ENCODE assay signal across 1 fruit fly cellular context in the genomic region with DNA sequence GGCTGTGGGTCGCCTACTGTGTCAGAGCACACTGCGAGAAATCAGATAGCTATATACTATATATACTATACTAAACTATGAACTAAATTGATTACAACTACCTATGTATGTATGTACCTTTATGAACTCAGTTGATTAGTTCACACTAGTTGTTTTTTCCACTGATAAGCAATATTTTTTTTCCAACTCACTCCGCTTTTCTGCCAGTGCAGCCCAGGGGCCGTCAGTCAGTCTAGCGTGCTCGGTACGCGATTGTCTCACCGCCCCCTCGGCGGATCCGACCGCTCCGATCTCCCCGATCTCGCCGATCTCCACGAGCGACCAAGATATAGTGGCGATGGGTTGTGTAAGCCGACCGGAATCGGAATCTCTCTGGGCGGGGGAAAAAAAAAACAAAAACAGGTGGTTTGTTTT.
TF ChIP-seq lines count a peak whose summit lies in the region.

No protein-coding gene starts in this region.

TF ChIP-seq in whole organism, embryonic, 481 proteins besides CTCF, POLR2A, EP300 and RAD21 (continued from another document and continues in another):
- TF ChIP-seq CG10321 (GFP tag; IDR thresholded peaks at IDR 0.05; lab: Robert Waterston, UW): peak; percentile 42; the same call in 1 of the 2 replicates
- peak; percentile 64 for TF ChIP-seq Jarid2 (GFP tag; optimal IDR thresholded peaks at IDR 0.05; lab: Kevin White, UChicago)
- TF ChIP-seq D19B (GFP tag; optimal IDR thresholded peaks at IDR 0.05; lab: Kevin White, UChicago): peak; percentile 69
- TF ChIP-seq tx (GFP tag; optimal IDR thresholded peaks at IDR 0.05; lab: Kevin White, UChicago): peak; percentile 46
- TF ChIP-seq jigr1 (GFP tag; IDR thresholded peaks at IDR 0.05; lab: Robert Waterston, UW): peak; percentile 57; the same call in 1 of the 3 replicates
- TF ChIP-seq CG1529 (GFP tag; optimal IDR thresholded peaks at IDR 0.05; lab: Kevin White, UChicago): peak; percentile 44
- TF ChIP-seq CG14667 (GFP tag; IDR thresholded peaks at IDR 0.05; lab: Robert Waterston, UW): peak; percentile 77
- peak; percentile 77; the same call in 2 of the 3 replicates for TF ChIP-seq croc (GFP tag; conservative IDR thresholded peaks at IDR 0.05; lab: Robert Waterston, UW)
- no peak for TF ChIP-seq Kr (GFP tag; optimal IDR thresholded peaks at IDR 0.05; lab: Kevin White, UChicago)
- TF ChIP-seq slp2 (GFP tag; optimal IDR thresholded peaks at IDR 0.05; lab: Kevin White, UChicago): peak; percentile 37
- peak; percentile 76 for TF ChIP-seq otp (GFP tag; IDR thresholded peaks at IDR 0.05; lab: Robert Waterston, UW)
- TF ChIP-seq ind (GFP tag; optimal IDR thresholded peaks at IDR 0.05; lab: Kevin White, UChicago): peak; percentile 84
- peak; percentile 62 for TF ChIP-seq Six4 (GFP tag; optimal IDR thresholded peaks at IDR 0.05; lab: Kevin White, UChicago)
- peak; percentile 88 for TF ChIP-seq CG8924 (tag; optimal IDR thresholded peaks at IDR 0.05; lab: Kevin White, UChicago)
- no peak for TF ChIP-seq Opbp (GFP tag; IDR thresholded peaks at IDR 0.05; lab: Robert Waterston, UW; ENCODE audit: partially characterized antibody)
- TF ChIP-seq CG17328 (GFP tag; IDR thresholded peaks at IDR 0.05; lab: Robert Waterston, UW): peak; percentile 77
- peak; percentile 60 for TF ChIP-seq Antp (GFP tag; optimal IDR thresholded peaks at IDR 0.05; lab: Kevin White, UChicago)
- TF ChIP-seq kay (GFP tag; optimal IDR thresholded peaks at IDR 0.05; lab: Kevin White, UChicago): peak; percentile 75
- TF ChIP-seq CG3838 (GFP tag; optimal IDR thresholded peaks at IDR 0.05; lab: Kevin White, UChicago): peak; percentile 23
- peak; percentile 74 for TF ChIP-seq odd (GFP tag; optimal IDR thresholded peaks at IDR 0.05; lab: Kevin White, UChicago)
- peak in 1 of 2 experiments; percentile 32 for TF ChIP-seq Hr78 (GFP tag; optimal IDR thresholded peaks at IDR 0.05; lab: Kevin White, UChicago)
- peak; percentile 84 for TF ChIP-seq Oaz (GFP tag; IDR thresholded peaks at IDR 0.05; lab: Robert Waterston, UW)
- peak; percentile 95 for TF ChIP-seq Drgx (GFP tag; IDR thresholded peaks at IDR 0.05; lab: Robert Waterston, UW)
- TF ChIP-seq org-1 (GFP tag; optimal IDR thresholded peaks at IDR 0.05; lab: Kevin White, UChicago): peak; percentile 84
- TF ChIP-seq Nf-YA (GFP tag; IDR thresholded peaks at IDR 0.05; lab: Robert Waterston, UW): peak; percentile 88
- TF ChIP-seq CG7271 (tag; optimal IDR thresholded peaks at IDR 0.05; lab: Kevin White, UChicago): peak; percentile 2
- 0 out of 4 replicates have a peak, but pooled peaks have one; percentile 22 for TF ChIP-seq chinmo (GFP tag; IDR thresholded peaks at IDR 0.05; lab: Robert Waterston, UW; ENCODE audit: partially characterized antibody)
- peak; percentile 91 for TF ChIP-seq gem (tag; optimal IDR thresholded peaks at IDR 0.05; lab: Kevin White, UChicago)
- TF ChIP-seq chm (GFP tag; IDR thresholded peaks at IDR 0.05; lab: Robert Waterston, UW): peak; percentile 83
- peak; percentile 5 for TF ChIP-seq ash1 (GFP tag; optimal IDR thresholded peaks at IDR 0.05; lab: Kevin White, UChicago)
- TF ChIP-seq ac (GFP tag; optimal IDR thresholded peaks at IDR 0.05; lab: Kevin White, UChicago): no peak
- TF ChIP-seq CG10654 (GFP tag; optimal IDR thresholded peaks at IDR 0.05; lab: Kevin White, UChicago): peak; percentile 71
- peak; percentile 81 for TF ChIP-seq PHDP (tag; optimal IDR thresholded peaks at IDR 0.05; lab: Kevin White, UChicago)
- peak; percentile 73 for TF ChIP-seq Ravus (GFP tag; IDR thresholded peaks at IDR 0.05; lab: Robert Waterston, UW)
- TF ChIP-seq CG11456 (GFP tag; IDR thresholded peaks at IDR 0.05; lab: Robert Waterston, UW): peak; percentile 92
- peak; percentile 90 for TF ChIP-seq row (GFP tag; IDR thresholded peaks at IDR 0.05; lab: Robert Waterston, UW)
- peak; percentile 71 for TF ChIP-seq ems (GFP tag; optimal IDR thresholded peaks at IDR 0.05; lab: Kevin White, UChicago)
- TF ChIP-seq dmrt99B (tag; optimal IDR thresholded peaks at IDR 0.05; lab: Kevin White, UChicago): peak; percentile 89
- no peak for TF ChIP-seq corto (GFP tag; optimal IDR thresholded peaks at IDR 0.05; lab: Kevin White, UChicago)
- peak; percentile 96 for TF ChIP-seq CG32532 (GFP tag; IDR thresholded peaks at IDR 0.05; lab: Robert Waterston, UW)
- TF ChIP-seq gcm (GFP tag; optimal IDR thresholded peaks at IDR 0.05; lab: Kevin White, UChicago): peak; percentile 64
- TF ChIP-seq D (optimal IDR thresholded peaks at IDR 0.05; lab: Kevin White, UChicago): no peak
- peak; percentile 70 for TF ChIP-seq D (GFP tag; optimal IDR thresholded peaks at IDR 0.05; lab: Kevin White, UChicago)
- peak; percentile 92 for TF ChIP-seq CG11247 (GFP tag; IDR thresholded peaks at IDR 0.05; lab: Robert Waterston, UW)
- TF ChIP-seq pzg (GFP tag; optimal IDR thresholded peaks at IDR 0.05; lab: Kevin White, UChicago): peak; percentile 5
- TF ChIP-seq vvl (GFP tag; IDR thresholded peaks at IDR 0.05; lab: Robert Waterston, UW): peak; percentile 94
- TF ChIP-seq CG2678 (tag; optimal IDR thresholded peaks at IDR 0.05; lab: Kevin White, UChicago): peak; percentile 90
- TF ChIP-seq lola (GFP tag; optimal IDR thresholded peaks at IDR 0.05; lab: Kevin White, UChicago): no peak
- TF ChIP-seq CG31388 (GFP tag; optimal IDR thresholded peaks at IDR 0.05; lab: Kevin White, UChicago): peak; percentile 54
- TF ChIP-seq fru (optimal IDR thresholded peaks at IDR 0.05; lab: Kevin White, UChicago): no peak
- peak; percentile 80 for TF ChIP-seq sug (tag; optimal IDR thresholded peaks at IDR 0.05; lab: Kevin White, UChicago)
- peak; percentile 67 for TF ChIP-seq Bteb2 (GFP tag; optimal IDR thresholded peaks at IDR 0.05; lab: Kevin White, UChicago)
- no peak for TF ChIP-seq CG15073 (GFP tag; optimal IDR thresholded peaks at IDR 0.05; lab: Kevin White, UChicago)
- peak; percentile 85 for TF ChIP-seq danr (GFP tag; IDR thresholded peaks at IDR 0.05; lab: Robert Waterston, UW)
- peak; percentile 88 for TF ChIP-seq stc (GFP tag; IDR thresholded peaks at IDR 0.05; lab: Robert Waterston, UW)
- peak; percentile 84 for TF ChIP-seq CG6272 (GFP tag; IDR thresholded peaks at IDR 0.05; lab: Robert Waterston, UW)
- peak; percentile 82 for TF ChIP-seq CoRest (tag; optimal IDR thresholded peaks at IDR 0.05; lab: Kevin White, UChicago)
- TF ChIP-seq Xrp1 (GFP tag; IDR thresholded peaks at IDR 0.05; lab: Robert Waterston, UW): peak; percentile 84
- peak; percentile 78 for TF ChIP-seq CG4424 (GFP tag; optimal IDR thresholded peaks at IDR 0.05; lab: Kevin White, UChicago)
- TF ChIP-seq CG4404 (GFP tag; IDR thresholded peaks at IDR 0.05; lab: Robert Waterston, UW): peak; percentile 83
- peak; percentile 38 for TF ChIP-seq wek (GFP tag; optimal IDR thresholded peaks at IDR 0.05; lab: Kevin White, UChicago)
- TF ChIP-seq CG7745 (tag; optimal IDR thresholded peaks at IDR 0.05; lab: Kevin White, UChicago): no peak
- peak; percentile 88 for TF ChIP-seq Taf1 (GFP tag; IDR thresholded peaks at IDR 0.05; lab: Robert Waterston, UW)
- TF ChIP-seq zfh1 (GFP tag; IDR thresholded peaks at IDR 0.05; lab: Robert Waterston, UW): peak; percentile 91
- peak; percentile 42; the same call in 1 of the 2 replicates for TF ChIP-seq sens-2 (GFP tag; IDR thresholded peaks at IDR 0.05; lab: Robert Waterston, UW)
- TF ChIP-seq bcd (GFP tag; optimal IDR thresholded peaks at IDR 0.05; lab: Kevin White, UChicago): peak; percentile 89
- peak; percentile 89 for TF ChIP-seq CG14014 (GFP tag; IDR thresholded peaks at IDR 0.05; lab: Robert Waterston, UW)
- TF ChIP-seq bab2 (GFP tag; optimal IDR thresholded peaks at IDR 0.05; lab: Kevin White, UChicago): peak; percentile 45
- no peak for TF ChIP-seq Neu2 (GFP tag; optimal IDR thresholded peaks at IDR 0.05; lab: Kevin White, UChicago; ENCODE audit: borderline replicate concordance)
- TF ChIP-seq CG2889 (GFP tag; IDR thresholded peaks at IDR 0.05; lab: Robert Waterston, UW): peak; percentile 83
- TF ChIP-seq ase (GFP tag; IDR thresholded peaks at IDR 0.05; lab: Robert Waterston, UW): peak; percentile 88
- no peak for TF ChIP-seq pfk (GFP tag; optimal IDR thresholded peaks at IDR 0.05; lab: Kevin White, UChicago)
- peak; percentile 63; the same call in 1 of the 2 replicates for TF ChIP-seq dimm (GFP tag; IDR thresholded peaks at IDR 0.05; lab: Robert Waterston, UW)
- no peak for TF ChIP-seq twi (tag; optimal IDR thresholded peaks at IDR 0.05; lab: Kevin White, UChicago)
- no peak for TF ChIP-seq cg (GFP tag; optimal IDR thresholded peaks at IDR 0.05; lab: Kevin White, UChicago)
- TF ChIP-seq Nf-YC (tag; optimal IDR thresholded peaks at IDR 0.05; lab: Kevin White, UChicago): peak; percentile 75
- peak; percentile 47 for TF ChIP-seq CG8765 (GFP tag; IDR thresholded peaks at IDR 0.05; lab: Robert Waterston, UW)
- TF ChIP-seq CG12219 (GFP tag; optimal IDR thresholded peaks at IDR 0.05; lab: Kevin White, UChicago): peak; percentile 67
- peak; percentile 90 for TF ChIP-seq CG11093 (GFP tag; IDR thresholded peaks at IDR 0.05; lab: Robert Waterston, UW)
- peak; percentile 66 for TF ChIP-seq zen (tag; optimal IDR thresholded peaks at IDR 0.05; lab: Kevin White, UChicago)
- TF ChIP-seq pan (optimal IDR thresholded peaks at IDR 0.05; lab: Kevin White, UChicago): no peak
- TF ChIP-seq pan (GFP tag; optimal IDR thresholded peaks at IDR 0.05 in 1 of 2, IDR thresholded peaks at IDR 0.05 in 1 of 2): peak in 1 of 2 experiments; percentile 95
- peak; percentile 95 for TF ChIP-seq ci (GFP tag; IDR thresholded peaks at IDR 0.05; lab: Robert Waterston, UW)
- TF ChIP-seq ham (GFP tag; IDR thresholded peaks at IDR 0.05; lab: Robert Waterston, UW): 0 out of 2 replicates have a peak, but pooled peaks have one; percentile 44
- no peak for TF ChIP-seq stwl (tag; optimal IDR thresholded peaks at IDR 0.05; lab: Kevin White, UChicago)
- no peak for TF ChIP-seq CG2129 (GFP tag; IDR thresholded peaks at IDR 0.05; lab: Robert Waterston, UW; ENCODE audit: partially characterized antibody)
- peak; percentile 13 for TF ChIP-seq CG8089 (GFP tag; optimal IDR thresholded peaks at IDR 0.05; lab: Kevin White, UChicago)
- peak; percentile 64 for TF ChIP-seq CG8388 (GFP tag; optimal IDR thresholded peaks at IDR 0.05; lab: Kevin White, UChicago)
- TF ChIP-seq bbx (GFP tag; IDR thresholded peaks at IDR 0.05; lab: Robert Waterston, UW; ENCODE audit: partially characterized antibody): no peak
- TF ChIP-seq nerfin-1 (tag; optimal IDR thresholded peaks at IDR 0.05; lab: Kevin White, UChicago): peak; percentile 62
- TF ChIP-seq onecut (GFP tag; IDR thresholded peaks at IDR 0.05; lab: Robert Waterston, UW): peak; percentile 74
- TF ChIP-seq CG11085 (GFP tag; IDR thresholded peaks at IDR 0.05; lab: Robert Waterston, UW): peak; percentile 88
- peak; percentile 93 for TF ChIP-seq Ada2b (GFP tag; IDR thresholded peaks at IDR 0.05; lab: Robert Waterston, UW)
- peak; percentile 37 for TF ChIP-seq CG11723 (GFP tag; optimal IDR thresholded peaks at IDR 0.05; lab: Kevin White, UChicago)
- peak; percentile 57 for TF ChIP-seq Abd-B (GFP tag; optimal IDR thresholded peaks at IDR 0.05; lab: Kevin White, UChicago)
- TF ChIP-seq CG9817 (tag; optimal IDR thresholded peaks at IDR 0.05; lab: Kevin White, UChicago): peak; percentile 83
- no peak for TF ChIP-seq pita (GFP tag; optimal IDR thresholded peaks at IDR 0.05; lab: Kevin White, UChicago)
- TF ChIP-seq Max (GFP tag; optimal IDR thresholded peaks at IDR 0.05; lab: Kevin White, UChicago): peak; percentile 73
- TF ChIP-seq CG18011 (GFP tag; optimal IDR thresholded peaks at IDR 0.05; lab: Kevin White, UChicago): peak; percentile 38
- peak; percentile 48 for TF ChIP-seq CG30431 (GFP tag; optimal IDR thresholded peaks at IDR 0.05; lab: Kevin White, UChicago)
- TF ChIP-seq inv (GFP tag; IDR thresholded peaks at IDR 0.05; lab: Robert Waterston, UW; ENCODE audit: partially characterized antibody): no peak
- peak; percentile 53 for TF ChIP-seq gt (GFP tag; IDR thresholded peaks at IDR 0.05; lab: Robert Waterston, UW)
- no peak for TF ChIP-seq sima (GFP tag; optimal IDR thresholded peaks at IDR 0.05; lab: Kevin White, UChicago)
- peak; percentile 92 for TF ChIP-seq Atf6 (GFP tag; IDR thresholded peaks at IDR 0.05; lab: Robert Waterston, UW)
- TF ChIP-seq CG12942 (GFP tag; optimal IDR thresholded peaks at IDR 0.05; lab: Kevin White, UChicago): peak; percentile 54
- TF ChIP-seq Oli (tag; optimal IDR thresholded peaks at IDR 0.05; lab: Kevin White, UChicago): peak; percentile 82
- TF ChIP-seq ap (GFP tag; IDR thresholded peaks at IDR 0.05; lab: Robert Waterston, UW): peak; percentile 80
- peak; percentile 84 for TF ChIP-seq Ets65A (GFP tag; lab: Kevin White, UChicago)
- TF ChIP-seq CG10565 (GFP tag; optimal IDR thresholded peaks at IDR 0.05; lab: Kevin White, UChicago): no peak
- peak; percentile 59; the same call in 1 of the 2 replicates for TF ChIP-seq CG4360 (GFP tag; IDR thresholded peaks at IDR 0.05; lab: Robert Waterston, UW)
- TF ChIP-seq CG1647 (GFP tag; optimal IDR thresholded peaks at IDR 0.05; lab: Kevin White, UChicago): peak; percentile 68
- peak; percentile 47 for TF ChIP-seq Fer2 (tag; optimal IDR thresholded peaks at IDR 0.05; lab: Kevin White, UChicago)
- peak; percentile 47 for TF ChIP-seq CG10959 (GFP tag; IDR thresholded peaks at IDR 0.05; lab: Robert Waterston, UW)
- peak; percentile 90 for TF ChIP-seq rib (GFP tag; IDR thresholded peaks at IDR 0.05; lab: Robert Waterston, UW)
- peak; percentile 86 for TF ChIP-seq Fer3 (tag; optimal IDR thresholded peaks at IDR 0.05; lab: Kevin White, UChicago)
- TF ChIP-seq sr (GFP tag; IDR thresholded peaks at IDR 0.05; lab: Robert Waterston, UW): peak; percentile 70; the same call in 2 of the 3 replicates
- peak; percentile 61 for TF ChIP-seq Vsx1 (GFP tag; optimal IDR thresholded peaks at IDR 0.05; lab: Kevin White, UChicago)
- TF ChIP-seq Gug (GFP tag; IDR thresholded peaks at IDR 0.05; lab: Robert Waterston, UW): peak; percentile 85
- TF ChIP-seq mld (GFP tag; IDR thresholded peaks at IDR 0.05; lab: Robert Waterston, UW; ENCODE audit: partially characterized antibody): no peak
- peak; percentile 37 for TF ChIP-seq crc (GFP tag; optimal IDR thresholded peaks at IDR 0.05; lab: Kevin White, UChicago)
- peak; percentile 35 for TF ChIP-seq tio (GFP tag; optimal IDR thresholded peaks at IDR 0.05; lab: Kevin White, UChicago)
- peak; percentile 30 for TF ChIP-seq Sry-δ (GFP tag; optimal IDR thresholded peaks at IDR 0.05; lab: Kevin White, UChicago)
- TF ChIP-seq CG9932 (GFP tag; IDR thresholded peaks at IDR 0.05; lab: Robert Waterston, UW): peak; percentile 90
- TF ChIP-seq HLH4C (GFP tag; IDR thresholded peaks at IDR 0.05; lab: Robert Waterston, UW; ENCODE audit: partially characterized antibody): no peak
- TF ChIP-seq Sox100B (GFP tag; optimal IDR thresholded peaks at IDR 0.05; lab: Kevin White, UChicago): peak; percentile 79
- TF ChIP-seq CG10366 (GFP tag; IDR thresholded peaks at IDR 0.05; lab: Robert Waterston, UW): peak; percentile 82
